Fruit fly (Drosophila melanogaster) whole organism, embryonic: ENCODE results near the gene Mst77F.

Experiments
- CG1603 ChIP-seq: fragments of 200-800 bp; sonication (Bioruptor generic); optimal IDR thresholded peaks from 2 replicates; lab custom pipeline; 2019; ENCODE audit warnings: missing biosample characterization, mild to moderate bottlenecking, missing genetic modification characterization, moderate library complexity
- CG30020 ChIP-seq: fragments of 200-800 bp; optimal IDR thresholded peaks from 2 replicates; lab custom pipeline; 2019; ENCODE audit warnings: missing biosample characterization, mild to moderate bottlenecking, missing genetic modification characterization, moderate library complexity
- CG7987 ChIP-seq: fragments of 200-800 bp; sonication (Bioruptor generic); optimal IDR thresholded peaks from 2 replicates; lab custom pipeline; 2018; ENCODE audit warnings: missing biosample characterization, mild to moderate bottlenecking, missing genetic modification characterization, moderate library complexity
- pfk ChIP-seq: fragments of 200-800 bp; sonication (Bioruptor generic); optimal IDR thresholded peaks from 2 replicates; lab custom pipeline; 2018; ENCODE audit warnings: missing biosample characterization, mild to moderate bottlenecking, missing genetic modification characterization, moderate library complexity
- sens ChIP-seq: fragments of 200-800 bp; sonication (Bioruptor generic); peaks from one replicate; lab custom pipeline; 2016; ENCODE audit warnings: missing biosample characterization, missing genetic modification characterization

Mst77F gene

DNA sequence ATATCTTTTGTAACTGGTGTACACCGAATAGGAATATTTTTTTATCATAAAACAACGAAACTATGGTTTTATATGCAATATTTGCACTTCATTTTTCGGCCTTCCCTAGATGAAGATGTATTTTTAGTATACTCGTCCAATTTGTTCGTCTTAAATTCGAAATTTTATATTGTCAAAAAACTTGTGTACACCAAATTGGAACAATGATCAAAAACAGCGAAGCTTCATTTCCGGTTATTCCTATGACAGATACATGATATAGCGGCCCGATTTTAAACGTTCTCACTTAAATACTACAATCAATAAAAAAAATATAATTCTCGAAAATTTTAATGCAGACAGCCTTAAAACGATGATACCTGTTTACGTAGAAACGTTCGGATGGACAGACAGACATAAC, 50.6 kb downstream of the Mst77F start:
- peak; percentile 15 for TF ChIP-seq CG1603 (tag; lab: Kevin White, UChicago)
- peak; percentile 54 for TF ChIP-seq CG30020 (tag; lab: Kevin White, UChicago)
- TF ChIP-seq pfk (GFP tag; lab: Kevin White, UChicago) = peak; percentile 77
- TF ChIP-seq sens (GFP tag; lab: Kevin White, UChicago) = peak; percentile 79
- TF ChIP-seq CG7987 (GFP tag; lab: Kevin White, UChicago) = no peak
